Worm (Caenorhabditis elegans) whole organism, mixed stage, embryonic: ENCODE data around the gene C29F9.2.

Experiments used
- blmp-1 ChIP-seq: fragments of 150-350 bp; optimal IDR thresholded peaks from 2 replicates; lab custom pipeline; 2014; ENCODE audit warnings: missing biosample characterization, missing genetic modification characterization
- ceh-43 ChIP-seq: fragments of 200-800 bp; sonication (Bioruptor generic); optimal IDR thresholded peaks from 2 replicates; lab custom pipeline; 2018; ENCODE audit warnings: mild to moderate bottlenecking, missing genetic modification characterization, moderate library complexity, missing compliant biosample characterization
- elt-1 ChIP-seq: sonication (generic microtip); optimal IDR thresholded peaks from 2 replicates; lab custom pipeline; 2017; ENCODE audit warnings: missing genetic modification characterization, mild to moderate bottlenecking, missing compliant biosample characterization, antibody characterized with exemption, moderate library complexity, borderline replicate concordance; ENCODE audit not compliant: insufficient read depth
- mep-1 ChIP-seq: fragments of 150-350 bp; optimal IDR thresholded peaks from 2 replicates; lab custom pipeline; 2017; ENCODE audit warnings: missing biosample characterization, missing genetic modification reagents, missing genetic modification characterization, inconsistent platforms
- nhr-28 ChIP-seq: fragments of 150-350 bp; optimal IDR thresholded peaks from 2 replicates; lab custom pipeline; 2014; ENCODE audit warnings: missing biosample characterization, missing genetic modification characterization
- nhr-76 ChIP-seq: sonication (generic microtip); optimal IDR thresholded peaks from 2 replicates; lab custom pipeline; 2017; ENCODE audit warnings: missing biosample characterization, missing genetic modification characterization
- pha-4 ChIP-seq: fragments of 150-350 bp; optimal IDR thresholded peaks from 2 replicates; lab custom pipeline; 2018; ENCODE audit warnings: missing biosample characterization, missing genetic modification reagents, missing genetic modification characterization
- unc-39 ChIP-seq: fragments of 150-350 bp; optimal IDR thresholded peaks from 2 replicates; lab custom pipeline; 2014; ENCODE audit warnings: missing biosample characterization, missing genetic modification characterization
- unc-62 ChIP-seq: fragments of 150-350 bp; optimal IDR thresholded peaks from 2 replicates; lab custom pipeline; 2014; ENCODE audit warnings: missing biosample characterization, missing genetic modification reagents, missing genetic modification characterization
- ztf-11 ChIP-seq: fragments of 150-350 bp; optimal IDR thresholded peaks from 2 replicates; lab custom pipeline; 2014; ENCODE audit warnings: missing biosample characterization, missing genetic modification characterization

DNA sequence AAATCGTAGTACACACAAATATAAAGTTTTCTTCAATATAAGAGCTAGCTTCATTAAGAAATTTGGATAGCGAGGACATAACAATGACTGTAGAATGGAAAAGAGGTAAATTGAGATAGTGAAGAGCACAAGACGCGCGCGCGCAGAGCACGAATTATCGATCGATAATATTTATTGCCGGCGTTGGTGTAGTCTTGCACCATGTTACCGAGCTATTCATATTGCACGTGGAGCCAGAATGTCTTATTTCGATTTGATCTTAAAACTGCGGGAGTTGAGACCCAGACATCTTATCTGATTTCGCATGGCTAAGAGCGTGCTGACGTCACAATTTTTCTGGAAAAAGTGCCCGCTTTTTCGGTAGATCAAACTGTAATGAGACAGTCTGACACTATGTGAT is 38.7 kb downstream of the C29F9.2 start, which contains the start of gene F40G9.18:
- TF ChIP-seq blmp-1 (tag; lab: Kevin White, UChicago) (no peak), nhr-76 (tag; lab: Kevin White, UChicago) (no peak), mep-1 (tag; lab: Kevin White, UChicago) (no peak), elt-1 (tag; lab: Kevin White, UChicago) (no peak), ztf-11 (tag; lab: Kevin White, UChicago) (no peak), unc-39 (tag; lab: Kevin White, UChicago) (no peak), ceh-43 (GFP tag; lab: Kevin White, UChicago) (no peak), nhr-28 (no peak), pha-4 (no peak), unc-62 (GFP tag; lab: Kevin White, UChicago) (no peak)
